Fruit fly (Drosophila melanogaster) whole organism, prepupa: ENCODE measurements around the gene CG31102.

ENCODE experiments used
- CG10631 ChIP-seq: fragments of 200-800 bp; sonication (Bioruptor generic); optimal IDR thresholded peaks from 2 replicates; lab custom pipeline; 2016; ENCODE audit warnings: missing biosample characterization, missing genetic modification characterization
- CG10669 ChIP-seq: fragments of 200-800 bp; sonication (Bioruptor generic); optimal IDR thresholded peaks from 3 replicates; lab custom pipeline; 2018; ENCODE audit warnings: missing biosample characterization, mild to moderate bottlenecking, missing genetic modification characterization, moderate library complexity
- CG11902 ChIP-seq: fragments of 200-800 bp; sonication (Bioruptor generic); optimal IDR thresholded peaks from 3 replicates; lab custom pipeline; 2016; ENCODE audit warnings: missing biosample characterization, missing genetic modification characterization
- CG15336 ChIP-seq: fragments of 200-800 bp; sonication (Bioruptor generic); IDR thresholded peaks from 2 replicates; pipeline ENCODE4 v1.3.6; 2022; ENCODE audit warnings: missing biosample characterization, missing genetic modification characterization
- CG1621 ChIP-seq: fragments of 200-800 bp; sonication (Bioruptor generic); optimal IDR thresholded peaks from 3 replicates; lab custom pipeline; 2018; ENCODE audit warnings: missing biosample characterization, mild to moderate bottlenecking, missing genetic modification characterization
- CG16779 ChIP-seq: fragments of 200-800 bp; sonication (Bioruptor generic); optimal IDR thresholded peaks from 3 replicates; lab custom pipeline; 2017; ENCODE audit warnings: missing biosample characterization, mild to moderate bottlenecking, missing genetic modification characterization
- CG3032 ChIP-seq: fragments of 200-800 bp; optimal IDR thresholded peaks from 2 replicates; lab custom pipeline; 2019; ENCODE audit warnings: missing biosample characterization, mild to moderate bottlenecking, missing genetic modification characterization, moderate library complexity
- CG32006 ChIP-seq: fragments of 200-800 bp; sonication (Bioruptor generic); optimal IDR thresholded peaks from 3 replicates; lab custom pipeline; 2017; ENCODE audit warnings: missing biosample characterization, mild to moderate bottlenecking, missing genetic modification characterization
- CG34406 ChIP-seq: fragments of 200-800 bp; sonication (Bioruptor generic); optimal IDR thresholded peaks from 3 replicates; lab custom pipeline; 2016; ENCODE audit warnings: missing biosample characterization, missing genetic modification characterization
- CG3919 ChIP-seq: fragments of 200-800 bp; sonication (Bioruptor generic); optimal IDR thresholded peaks from 3 replicates; lab custom pipeline; 2016; ENCODE audit warnings: missing biosample characterization, missing genetic modification characterization
- CG4318 ChIP-seq: fragments of 200-800 bp; sonication (Bioruptor generic); optimal IDR thresholded peaks from 3 replicates; lab custom pipeline; 2017; ENCODE audit warnings: missing biosample characterization, mild to moderate bottlenecking, missing genetic modification characterization
- CG6163 ChIP-seq: fragments of 200-800 bp; sonication (Bioruptor generic); IDR thresholded peaks from 3 replicates; pipeline ENCODE4 v1.3.6; 2022; ENCODE audit warnings: missing biosample characterization, missing genetic modification characterization
- CG6792 ChIP-seq: fragments of 200-800 bp; sonication (Bioruptor generic); optimal IDR thresholded peaks from 3 replicates; lab custom pipeline; 2016; ENCODE audit warnings: missing biosample characterization, missing genetic modification characterization
- CG6808 ChIP-seq: fragments of 200-800 bp; sonication (Bioruptor generic); optimal IDR thresholded peaks from 3 replicates; lab custom pipeline; 2017; ENCODE audit warnings: missing biosample characterization, missing genetic modification characterization, mild to moderate bottlenecking, moderate library complexity, missing genetic modification reagents
- CG6854 ChIP-seq: fragments of 200-800 bp; sonication (Bioruptor generic); optimal IDR thresholded peaks from 2 replicates; lab custom pipeline; 2017; ENCODE audit warnings: missing biosample characterization, mild to moderate bottlenecking, missing genetic modification characterization
- CG7368 ChIP-seq: fragments of 200-800 bp; sonication (Bioruptor generic); optimal IDR thresholded peaks from 3 replicates; lab custom pipeline; 2016; ENCODE audit warnings: missing biosample characterization, missing genetic modification characterization
- CG8319 ChIP-seq: fragments of 200-800 bp; sonication (Bioruptor generic); optimal IDR thresholded peaks from 3 replicates; lab custom pipeline; 2016; ENCODE audit warnings: missing biosample characterization, missing genetic modification characterization
- CG8632 ChIP-seq: fragments of 200-800 bp; sonication (Bioruptor generic); optimal IDR thresholded peaks from 3 replicates; lab custom pipeline; 2016; ENCODE audit warnings: missing biosample characterization, missing genetic modification characterization
- CG9139 ChIP-seq: fragments of 200-800 bp; sonication (Bioruptor generic); optimal IDR thresholded peaks from 3 replicates; lab custom pipeline; 2017; ENCODE audit warnings: missing biosample characterization, mild to moderate bottlenecking, missing genetic modification characterization
- Eip75B ChIP-seq: fragments of 200-800 bp; sonication (Bioruptor generic); optimal IDR thresholded peaks from 3 replicates; lab custom pipeline; 2016; ENCODE audit warnings: missing biosample characterization, missing genetic modification characterization
- Eip78C ChIP-seq: fragments of 200-800 bp; sonication (Bioruptor generic); peaks from one replicate; lab custom pipeline; 2016; ENCODE audit warnings: missing biosample characterization, missing genetic modification characterization
- Eip93F ChIP-seq: fragments of 200-800 bp; sonication (Bioruptor generic); optimal IDR thresholded peaks from 2 replicates; lab custom pipeline; 2016; ENCODE audit warnings: missing biosample characterization, mild to moderate bottlenecking, missing genetic modification characterization
- Gug ChIP-seq: fragments of 200-800 bp; sonication (Bioruptor generic); IDR thresholded peaks from 2 replicates; pipeline ENCODE4 v1.3.6; 2022; ENCODE audit warnings: missing biosample characterization, missing genetic modification characterization
- Hr38 ChIP-seq: sonication (Bioruptor generic); optimal IDR thresholded peaks from 2 replicates; lab custom pipeline; 2016; ENCODE audit warnings: missing biosample characterization, missing genetic modification characterization
- Hr39 ChIP-seq: fragments of 200-800 bp; sonication (Bioruptor generic); optimal IDR thresholded peaks from 2 replicates; lab custom pipeline; 2016; ENCODE audit warnings: missing biosample characterization, missing genetic modification characterization
- Hr4 ChIP-seq: fragments of 200-800 bp; sonication (Bioruptor generic); optimal IDR thresholded peaks from 3 replicates; lab custom pipeline; 2016; ENCODE audit warnings: missing biosample characterization, missing genetic modification characterization
- Met ChIP-seq: fragments of 200-800 bp; sonication (Bioruptor generic); optimal IDR thresholded peaks from 3 replicates; lab custom pipeline; 2016; ENCODE audit warnings: missing biosample characterization, missing genetic modification characterization
- OdsH ChIP-seq: fragments of 200-800 bp; sonication (Bioruptor generic); optimal IDR thresholded peaks from 3 replicates; lab custom pipeline; 2016; ENCODE audit warnings: missing biosample characterization, missing genetic modification characterization
- Sox102F ChIP-seq: fragments of 200-800 bp; sonication (Bioruptor generic); optimal IDR thresholded peaks from 2 replicates; lab custom pipeline; 2016; ENCODE audit warnings: missing biosample characterization, mild to moderate bottlenecking, missing genetic modification characterization
- Sox14 ChIP-seq: fragments of 200-800 bp; sonication (Bioruptor generic); optimal IDR thresholded peaks from 3 replicates; lab custom pipeline; 2016; ENCODE audit warnings: missing biosample characterization, missing genetic modification characterization
- Sox15 ChIP-seq: fragments of 200-800 bp; sonication (Bioruptor generic); optimal IDR thresholded peaks from 3 replicates; lab custom pipeline; 2016; ENCODE audit warnings: missing biosample characterization, missing genetic modification characterization
- cyc ChIP-seq: fragments of 200-800 bp; sonication (Bioruptor generic); optimal IDR thresholded peaks from 3 replicates; lab custom pipeline; 2016; ENCODE audit warnings: missing biosample characterization, missing genetic modification characterization
- dsx ChIP-seq: fragments of 200-800 bp; optimal IDR thresholded peaks from 3 replicates; lab custom pipeline; 2019; ENCODE audit warnings: missing biosample characterization, mild to moderate bottlenecking, missing genetic modification characterization, moderate library complexity; ENCODE audit not compliant: poor library complexity, severe bottlenecking
- eg ChIP-seq: fragments of 200-800 bp; sonication (Bioruptor generic); IDR thresholded peaks from 3 replicates; pipeline ENCODE4 v1.3.6; 2022; ENCODE audit warnings: missing biosample characterization, missing genetic modification characterization
- esn ChIP-seq: fragments of 200-800 bp; sonication (Bioruptor generic); optimal IDR thresholded peaks from 2 replicates; lab custom pipeline; 2016; ENCODE audit warnings: missing biosample characterization, mild to moderate bottlenecking, missing genetic modification characterization, moderate library complexity
- fd59A ChIP-seq: fragments of 200-800 bp; sonication (Bioruptor generic); optimal IDR thresholded peaks from 2 replicates; lab custom pipeline; 2017; ENCODE audit warnings: missing biosample characterization, mild to moderate bottlenecking, missing genetic modification characterization, missing genetic modification reagents
- fd85E ChIP-seq: fragments of 200-800 bp; sonication (Bioruptor generic); optimal IDR thresholded peaks from 3 replicates; lab custom pipeline; 2016; ENCODE audit warnings: missing biosample characterization, missing genetic modification characterization
- fkh ChIP-seq: fragments of 200-800 bp; sonication (Bioruptor generic); optimal IDR thresholded peaks from 3 replicates; lab custom pipeline; 2017; ENCODE audit warnings: missing biosample characterization, mild to moderate bottlenecking, missing genetic modification characterization, moderate library complexity
- lz ChIP-seq: fragments of 200-800 bp; sonication (Bioruptor generic); optimal IDR thresholded peaks from 3 replicates; lab custom pipeline; 2016; ENCODE audit warnings: missing biosample characterization, missing genetic modification characterization
- net ChIP-seq: fragments of 200-800 bp; sonication (Bioruptor generic); optimal IDR thresholded peaks from 3 replicates; lab custom pipeline; 2016; ENCODE audit warnings: missing biosample characterization, missing genetic modification characterization
- pdm3 ChIP-seq: fragments of 200-800 bp; sonication (Bioruptor generic); optimal IDR thresholded peaks from 3 replicates; lab custom pipeline; 2016; ENCODE audit warnings: missing biosample characterization, missing genetic modification characterization
- salr ChIP-seq, 2 experiments: fragments of 200-800 bp; sonication (Bioruptor generic); optimal IDR thresholded peaks; 3 replicates each; lab custom pipeline; 2016 to 2018; ENCODE audit warnings: missing biosample characterization in 2 of 2, missing genetic modification characterization in 2 of 2, mild to moderate bottlenecking in 1 of 2
- spab ChIP-seq: fragments of 200-800 bp; sonication (Bioruptor generic); optimal IDR thresholded peaks from 2 replicates; lab custom pipeline; 2017; ENCODE audit warnings: missing biosample characterization, mild to moderate bottlenecking, missing genetic modification characterization, missing genetic modification reagents
- ss ChIP-seq, 2 experiments: fragments of 200-800 bp; sonication (Bioruptor generic); optimal IDR thresholded peaks; 2 replicates in 1 of 2; 3 replicates in 1 of 2; lab custom pipeline; 2017 to 2018; ENCODE audit warnings: mild to moderate bottlenecking in 2 of 2, missing biosample characterization in 2 of 2, missing genetic modification characterization in 2 of 2, moderate library complexity in 1 of 2
- svp ChIP-seq: fragments of 200-800 bp; sonication (Bioruptor generic); peaks from one replicate; lab custom pipeline; 2016; ENCODE audit warnings: missing biosample characterization, missing genetic modification characterization
- topi ChIP-seq: fragments of 200-800 bp; sonication (Bioruptor generic); optimal IDR thresholded peaks from 3 replicates; lab custom pipeline; 2016; ENCODE audit warnings: missing biosample characterization, missing genetic modification characterization

CG31102 gene

dm6 chr3R:25260670-25261069 lies 34.7 kb downstream of the CG31102 start:
- no peak for TF ChIP-seq OdsH (GFP tag; lab: Kevin White, UChicago)
- no peak for TF ChIP-seq Hr38 (GFP tag; lab: Kevin White, UChicago)
- TF ChIP-seq CG8319 (GFP tag; lab: Kevin White, UChicago) = no peak
- no peak for TF ChIP-seq Met (GFP tag; lab: Kevin White, UChicago)
- TF ChIP-seq Eip75B = no peak
- TF ChIP-seq salr (GFP tag; optimal IDR thresholded peaks at IDR 0.05; lab: Kevin White, UChicago) = no peak
- TF ChIP-seq CG6854 (GFP tag; lab: Kevin White, UChicago) = no peak
- TF ChIP-seq lz (GFP tag; lab: Kevin White, UChicago) = no peak
- TF ChIP-seq CG6808 (GFP tag; lab: Kevin White, UChicago) = no peak
- no peak for TF ChIP-seq CG32006 (GFP tag; lab: Kevin White, UChicago)
- TF ChIP-seq CG11902 (GFP tag; lab: Kevin White, UChicago) = no peak
- no peak for TF ChIP-seq Sox14 (GFP tag; lab: Kevin White, UChicago)
- no peak for TF ChIP-seq Eip78C (GFP tag; lab: Kevin White, UChicago)
- TF ChIP-seq net = no peak
- TF ChIP-seq CG10669 = no peak
- TF ChIP-seq CG34406 (GFP tag; lab: Kevin White, UChicago) = no peak
- no peak for TF ChIP-seq esn (GFP tag; lab: Kevin White, UChicago)
- TF ChIP-seq CG3032 (tag; lab: Kevin White, UChicago) = no peak
- TF ChIP-seq, all 60 proteins: peak for 0

DNA sequence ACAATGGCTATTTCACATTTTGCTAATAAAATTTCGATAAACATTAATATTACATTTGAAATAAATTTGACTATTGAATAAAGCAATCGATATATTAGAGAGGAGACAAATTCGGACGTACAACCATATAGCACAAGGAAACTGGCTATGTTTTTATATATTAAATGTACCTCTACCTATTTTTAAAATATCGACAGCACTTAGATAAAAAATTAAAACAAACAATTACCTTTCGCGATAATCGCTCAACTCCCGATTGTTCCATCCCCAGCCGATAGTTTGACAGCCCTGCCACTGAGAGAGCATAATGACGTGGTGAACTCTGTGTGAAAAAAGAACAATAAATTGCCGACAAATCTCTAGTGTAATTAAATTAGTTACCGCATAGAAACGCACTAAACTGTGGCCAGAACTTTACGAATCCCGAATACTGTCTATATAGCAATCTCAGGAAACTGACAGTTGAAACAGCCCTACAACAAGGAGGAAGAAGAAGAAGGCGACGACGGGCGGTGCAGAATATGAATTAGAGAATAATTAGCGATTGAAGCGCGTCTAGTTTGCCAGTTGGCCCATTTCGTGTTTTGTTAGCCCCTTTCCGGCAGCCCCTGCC lies 36.7 kb downstream of the CG31102 start, which contains the start of gene CG11857:
Gene CG11857 (plus strand): TSS at position 271 of the 613 bp plus-strand sequence.
- TF ChIP-seq cyc (GFP tag; lab: Kevin White, UChicago) (peak; percentile 97), lz (GFP tag; lab: Kevin White, UChicago) (peak; percentile 98), salr (GFP tag; optimal IDR thresholded peaks at IDR 0.05; lab: Kevin White, UChicago) (peak in 1 of 2 experiments; percentile 93), Sox102F (GFP tag; lab: Kevin White, UChicago) (no peak), esn (GFP tag; lab: Kevin White, UChicago) (peak; percentile 98), Eip78C (GFP tag; lab: Kevin White, UChicago) (peak; percentile 98), fkh (GFP tag; lab: Kevin White, UChicago) (peak; percentile 86), Eip75B (peak; percentile 95), CG6854 (GFP tag; lab: Kevin White, UChicago) (peak; percentile 76), CG8632 (GFP tag; lab: Kevin White, UChicago) (peak; percentile 92), CG6792 (GFP tag; lab: Kevin White, UChicago) (peak; percentile 94), fd85E (GFP tag; lab: Kevin White, UChicago) (no peak), Gug (GFP tag; lab: Robert Waterston, UW) (peak; percentile 98), CG32006 (GFP tag; lab: Kevin White, UChicago) (peak; percentile 96), Hr4 (GFP tag; lab: Kevin White, UChicago) (peak; percentile 97), CG9139 (GFP tag; lab: Kevin White, UChicago) (no peak), CG8319 (GFP tag; lab: Kevin White, UChicago) (peak; percentile 93), Hr38 (GFP tag; lab: Kevin White, UChicago) (peak; percentile 82), svp (GFP tag; lab: Kevin White, UChicago) (peak; percentile 99), dsx (GFP tag; lab: Kevin White, UChicago) (peak; percentile 91), pdm3 (GFP tag; lab: Kevin White, UChicago) (peak; percentile 97), eg (peak; percentile 98), spab (GFP tag; lab: Kevin White, UChicago) (no peak), Sox15 (GFP tag; lab: Kevin White, UChicago) (peak; percentile 96), CG6808 (GFP tag; lab: Kevin White, UChicago) (no peak), CG7368 (GFP tag; lab: Kevin White, UChicago) (peak; percentile 93), CG1621 (peak; percentile 93), ss (GFP tag; optimal IDR thresholded peaks at IDR 0.05; lab: Kevin White, UChicago) (peak in 1 of 2 experiments; percentile 91), CG34406 (GFP tag; lab: Kevin White, UChicago) (peak; percentile 92), net (peak; percentile 94), CG3919 (peak; percentile 96), topi (GFP tag; lab: Kevin White, UChicago) (peak; percentile 97), Hr39 (peak; percentile 98), CG4318 (GFP tag; lab: Kevin White, UChicago) (no peak), CG15336 (GFP tag; lab: Robert Waterston, UW) (peak; percentile 93), CG10631 (GFP tag; lab: Kevin White, UChicago) (peak; percentile 98), CG16779 (tag; lab: Kevin White, UChicago) (no peak), CG6163 (GFP tag; lab: Robert Waterston, UW) (peak; percentile 98), fd59A (peak; percentile 91), Eip93F (GFP tag; lab: Kevin White, UChicago) (peak; percentile 89), CG11902 (GFP tag; lab: Kevin White, UChicago) (peak; percentile 96), Sox14 (GFP tag; lab: Kevin White, UChicago) (peak; percentile 97), Met (GFP tag; lab: Kevin White, UChicago) (peak; percentile 97)
